Worm (Caenorhabditis elegans) whole organism, L2 larva: ENCODE data around the gene flp-26.
A peak's percentile ranks its signal among the peaks of the same experiment; 100 is the strongest.

ENCODE experiments used
- C34F6.9 ChIP-seq: fragments of 150-350 bp; optimal IDR thresholded peaks from 2 replicates; lab custom pipeline; 2014; ENCODE audit warnings: missing biosample characterization, missing genetic modification characterization
- F13H6.1 ChIP-seq: sonication (generic microtip); optimal IDR thresholded peaks from 2 replicates; lab custom pipeline; 2016; ENCODE audit warnings: missing genetic modification characterization, missing compliant biosample characterization
- R02D3.7 ChIP-seq: fragments of 150-350 bp; optimal IDR thresholded peaks from 2 replicates; lab custom pipeline; 2014; ENCODE audit warnings: missing biosample characterization, missing genetic modification characterization
- alr-1 ChIP-seq: fragments of 150-350 bp; optimal IDR thresholded peaks from 2 replicates; lab custom pipeline; 2014; ENCODE audit warnings: missing biosample characterization, missing genetic modification characterization
- aly-2 ChIP-seq: fragments of 150-350 bp; optimal IDR thresholded peaks from 2 replicates; lab custom pipeline; 2014; ENCODE audit warnings: missing biosample characterization, missing genetic modification characterization
- ceh-82 ChIP-seq: fragments of 150-350 bp; optimal IDR thresholded peaks from 2 replicates; lab custom pipeline; 2014; ENCODE audit warnings: missing biosample characterization, missing genetic modification characterization
- crh-2 ChIP-seq: sonication (generic microtip); optimal IDR thresholded peaks from 2 replicates; lab custom pipeline; 2017; ENCODE audit warnings: missing biosample characterization, missing genetic modification characterization
- dmd-4 ChIP-seq: sonication (generic microtip); optimal IDR thresholded peaks from 2 replicates; lab custom pipeline; 2017; ENCODE audit warnings: missing biosample characterization, missing genetic modification characterization
- fos-1 ChIP-seq: fragments of 150-350 bp; optimal IDR thresholded peaks from 2 replicates; lab custom pipeline; 2014; ENCODE audit warnings: missing biosample characterization, missing genetic modification characterization
- lin-11 ChIP-seq: fragments of 150-350 bp; sonication (generic microtip); optimal IDR thresholded peaks from 2 replicates; lab custom pipeline; 2014; ENCODE audit warnings: missing biosample characterization, missing genetic modification characterization, inconsistent platforms, mixed read lengths
- lin-39 ChIP-seq: fragments of 150-350 bp; optimal IDR thresholded peaks from 2 replicates; lab custom pipeline; 2014; ENCODE audit warnings: missing biosample characterization, missing genetic modification reagents, missing genetic modification characterization
- mab-5 ChIP-seq: fragments of 150-350 bp; optimal IDR thresholded peaks from 2 replicates; lab custom pipeline; 2014; ENCODE audit warnings: missing biosample characterization, missing genetic modification characterization
- nhr-10 ChIP-seq: sonication (generic microtip); optimal IDR thresholded peaks from 2 replicates; lab custom pipeline; 2017; ENCODE audit warnings: missing biosample characterization, missing genetic modification characterization
- nhr-11 ChIP-seq: fragments of 150-350 bp; optimal IDR thresholded peaks from 2 replicates; lab custom pipeline; 2014; ENCODE audit warnings: missing biosample characterization, missing genetic modification characterization
- nhr-129 ChIP-seq: fragments of 150-350 bp; optimal IDR thresholded peaks from 2 replicates; lab custom pipeline; 2014; ENCODE audit warnings: missing biosample characterization, missing genetic modification characterization
- nhr-23 ChIP-seq: fragments of 150-350 bp; optimal IDR thresholded peaks from 2 replicates; lab custom pipeline; 2014; ENCODE audit warnings: missing biosample characterization, missing genetic modification reagents, missing genetic modification characterization
- nhr-6 ChIP-seq: fragments of 150-350 bp; optimal IDR thresholded peaks from 2 replicates; lab custom pipeline; 2014; ENCODE audit warnings: missing biosample characterization, missing genetic modification characterization
- nhr-77 ChIP-seq: fragments of 150-350 bp; optimal IDR thresholded peaks from 2 replicates; lab custom pipeline; 2014; ENCODE audit warnings: missing biosample characterization, missing genetic modification characterization
- peb-1 ChIP-seq: fragments of 150-350 bp; optimal IDR thresholded peaks from 2 replicates; lab custom pipeline; 2014; ENCODE audit warnings: missing biosample characterization, missing genetic modification characterization
- snpc-4 ChIP-seq: fragments of 150-350 bp; optimal IDR thresholded peaks from 2 replicates; lab custom pipeline; 2014; ENCODE audit warnings: missing biosample characterization, missing genetic modification characterization
- ztf-1 ChIP-seq: fragments of 200-800 bp; sonication (Bioruptor generic); conservative IDR thresholded peaks from 2 replicates; pipeline ENCODE4 v1.3.6; 2022; ENCODE audit warnings: missing genetic modification characterization, missing compliant biosample characterization
- ztf-11 ChIP-seq: sonication (generic microtip); optimal IDR thresholded peaks from 2 replicates; lab custom pipeline; 2017; ENCODE audit warnings: missing biosample characterization, missing genetic modification characterization
- ztf-4 ChIP-seq: fragments of 150-350 bp; optimal IDR thresholded peaks from 2 replicates; lab custom pipeline; 2014; ENCODE audit warnings: missing biosample characterization, missing genetic modification characterization

Gene flp-26

DNA sequence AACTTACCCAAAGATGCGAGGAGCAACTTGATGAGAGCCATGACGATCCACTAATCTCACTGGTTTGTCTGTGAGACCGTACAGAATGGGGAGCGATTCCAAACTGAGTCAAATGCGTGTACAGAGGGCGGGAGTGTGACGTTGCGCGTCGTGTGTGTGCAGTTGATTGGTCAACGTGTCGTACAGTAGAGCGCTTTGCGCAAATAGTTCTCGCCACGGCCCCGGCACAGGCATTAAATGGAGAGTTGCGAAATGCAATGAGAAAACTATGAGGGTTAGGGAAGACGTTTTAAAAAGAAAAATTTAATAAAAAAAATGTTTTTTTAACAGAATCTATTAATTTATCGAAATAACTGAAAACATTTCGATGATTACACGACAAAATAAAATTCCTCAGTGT, 39.5 kb downstream of the flp-26 start, which contains the start of gene pdi-6 (continued):
- TF ChIP-seq mab-5 (tag; lab: Kevin White, UChicago) (peak; percentile 75), alr-1 (no peak)

DNA sequence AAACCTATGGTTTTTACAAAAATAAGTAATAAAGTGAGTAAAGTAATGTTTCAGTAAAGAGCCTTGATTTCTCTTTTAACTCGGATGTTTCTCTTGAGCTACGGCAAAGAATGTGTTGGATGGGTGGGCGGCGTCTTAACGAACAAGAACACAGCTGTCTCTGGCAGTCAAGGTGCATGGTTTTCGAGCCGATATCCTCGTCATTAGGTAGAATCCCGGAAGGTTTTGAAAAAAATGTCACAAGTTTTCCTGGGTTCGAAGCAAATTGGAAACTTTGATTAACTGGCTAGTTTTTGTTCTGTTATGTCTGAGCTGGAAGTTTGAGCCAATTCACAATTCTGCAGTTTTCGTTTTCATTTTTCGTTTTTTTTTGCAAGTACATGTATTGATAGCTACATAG, 46.3 kb downstream of the flp-26 start, which contains the start of gene B0403.6:
Gene B0403.6 (minus strand): TSS at position 101 of the 400 bp plus-strand sequence.
- TF ChIP-seq nhr-129 (tag; lab: Kevin White, UChicago) (no peak), fos-1 (no peak), lin-11 (tag; lab: Kevin White, UChicago) (no peak), F13H6.1 (tag; lab: Kevin White, UChicago) (no peak), lin-39 (tag; lab: Kevin White, UChicago) (no peak), nhr-11 (tag; lab: Kevin White, UChicago) (no peak), ztf-11 (tag; lab: Kevin White, UChicago) (no peak), ceh-82 (tag; lab: Kevin White, UChicago) (no peak), peb-1 (tag; lab: Kevin White, UChicago) (no peak), snpc-4 (tag; lab: Kevin White, UChicago) (no peak), aly-2 (tag; lab: Kevin White, UChicago) (no peak), ztf-1 (GFP tag; lab: Robert Waterston, UW) (no peak), dmd-4 (no peak), nhr-77 (tag; lab: Kevin White, UChicago) (no peak), nhr-10 (tag; lab: Kevin White, UChicago) (no peak), nhr-6 (tag; lab: Kevin White, UChicago) (no peak)
- TF ChIP-seq, all 48 proteins: peak for 0

DNA sequence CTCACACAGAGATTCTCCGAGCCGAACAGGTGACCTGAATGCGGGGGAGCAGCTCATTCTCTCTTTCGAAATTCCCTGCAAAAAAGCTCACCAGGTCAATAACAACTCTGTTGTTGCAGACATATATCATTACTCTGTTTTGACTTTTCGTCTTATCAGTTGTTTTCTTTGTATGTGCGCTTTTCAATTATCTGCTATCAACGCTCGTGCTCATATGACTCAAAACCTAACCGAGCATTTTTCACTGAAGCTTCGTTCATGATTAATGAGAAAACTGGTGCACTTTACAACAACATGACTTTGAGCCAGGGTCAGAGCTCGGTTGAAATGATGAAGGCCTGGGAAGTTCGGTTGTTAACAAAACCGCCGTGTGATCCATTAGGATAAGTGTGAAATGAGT, 47.5 kb downstream of the flp-26 start:
- TF ChIP-seq nhr-129 (tag; lab: Kevin White, UChicago) (peak; percentile 60), ztf-4 (no peak), nhr-23 (tag; lab: Kevin White, UChicago) (no peak), peb-1 (tag; lab: Kevin White, UChicago) (no peak), dmd-4 (no peak), R02D3.7 (tag; lab: Kevin White, UChicago) (no peak), ztf-11 (tag; lab: Kevin White, UChicago) (no peak), C34F6.9 (tag; lab: Kevin White, UChicago) (peak; percentile 26), crh-2 (tag; lab: Kevin White, UChicago) (no peak), fos-1 (no peak)
